Fruit fly (Drosophila melanogaster) whole organism, prepupa: ENCODE results near the gene Atx2.

ENCODE experiments used
- CG15336 ChIP-seq: fragments of 200-800 bp; sonication (Bioruptor generic); IDR thresholded peaks from 2 replicates; pipeline ENCODE4 v1.3.6; 2022; ENCODE audit warnings: missing biosample characterization, missing genetic modification characterization
- CG16779 ChIP-seq: fragments of 200-800 bp; sonication (Bioruptor generic); optimal IDR thresholded peaks from 3 replicates; lab custom pipeline; 2017; ENCODE audit warnings: missing biosample characterization, mild to moderate bottlenecking, missing genetic modification characterization
- CG3032 ChIP-seq: fragments of 200-800 bp; optimal IDR thresholded peaks from 2 replicates; lab custom pipeline; 2019; ENCODE audit warnings: missing biosample characterization, mild to moderate bottlenecking, missing genetic modification characterization, moderate library complexity
- CG6792 ChIP-seq: fragments of 200-800 bp; sonication (Bioruptor generic); optimal IDR thresholded peaks from 3 replicates; lab custom pipeline; 2016; ENCODE audit warnings: missing biosample characterization, missing genetic modification characterization
- CG8632 ChIP-seq: fragments of 200-800 bp; sonication (Bioruptor generic); optimal IDR thresholded peaks from 3 replicates; lab custom pipeline; 2016; ENCODE audit warnings: missing biosample characterization, missing genetic modification characterization
- CG9139 ChIP-seq: fragments of 200-800 bp; sonication (Bioruptor generic); optimal IDR thresholded peaks from 3 replicates; lab custom pipeline; 2017; ENCODE audit warnings: missing biosample characterization, mild to moderate bottlenecking, missing genetic modification characterization
- Sox14 ChIP-seq: fragments of 200-800 bp; sonication (Bioruptor generic); optimal IDR thresholded peaks from 3 replicates; lab custom pipeline; 2016; ENCODE audit warnings: missing biosample characterization, missing genetic modification characterization
- eg ChIP-seq: fragments of 200-800 bp; sonication (Bioruptor generic); IDR thresholded peaks from 3 replicates; pipeline ENCODE4 v1.3.6; 2022; ENCODE audit warnings: missing biosample characterization, missing genetic modification characterization
- esn ChIP-seq: fragments of 200-800 bp; sonication (Bioruptor generic); optimal IDR thresholded peaks from 2 replicates; lab custom pipeline; 2016; ENCODE audit warnings: missing biosample characterization, mild to moderate bottlenecking, missing genetic modification characterization, moderate library complexity
- fkh ChIP-seq: fragments of 200-800 bp; sonication (Bioruptor generic); optimal IDR thresholded peaks from 3 replicates; lab custom pipeline; 2017; ENCODE audit warnings: missing biosample characterization, mild to moderate bottlenecking, missing genetic modification characterization, moderate library complexity
- net ChIP-seq: fragments of 200-800 bp; sonication (Bioruptor generic); optimal IDR thresholded peaks from 3 replicates; lab custom pipeline; 2016; ENCODE audit warnings: missing biosample characterization, missing genetic modification characterization
- spab ChIP-seq: fragments of 200-800 bp; sonication (Bioruptor generic); optimal IDR thresholded peaks from 2 replicates; lab custom pipeline; 2017; ENCODE audit warnings: missing biosample characterization, mild to moderate bottlenecking, missing genetic modification characterization, missing genetic modification reagents
- svp ChIP-seq: fragments of 200-800 bp; sonication (Bioruptor generic); peaks from one replicate; lab custom pipeline; 2016; ENCODE audit warnings: missing biosample characterization, missing genetic modification characterization
- vri ChIP-seq: fragments of 200-800 bp; sonication (Bioruptor generic); optimal IDR thresholded peaks from 3 replicates; lab custom pipeline; 2016; ENCODE audit warnings: missing biosample characterization, mild to moderate bottlenecking, missing genetic modification characterization

DNA sequence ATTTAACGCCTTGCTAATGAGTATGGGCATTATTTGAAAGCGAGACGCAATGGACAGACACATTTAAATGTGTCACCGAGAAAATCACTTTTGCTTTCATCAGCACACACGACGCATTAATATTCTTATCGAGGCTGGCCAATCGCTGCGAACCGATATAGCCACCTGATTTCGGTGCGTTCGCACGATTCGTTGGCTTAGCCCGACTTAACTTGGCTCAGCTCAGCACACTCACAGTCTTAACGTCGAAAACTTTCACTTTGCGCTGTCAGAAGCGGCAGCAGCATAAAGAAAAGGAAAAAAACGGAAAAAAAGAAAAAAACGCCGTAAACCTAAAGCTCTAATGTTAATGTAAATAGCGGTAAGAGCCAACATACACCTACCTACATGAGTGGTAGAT is 22.1 kb downstream of the Atx2 start:
- TF ChIP-seq CG3032 (tag; lab: Kevin White, UChicago) = no peak
- no peak for TF ChIP-seq CG6792
- TF ChIP-seq fkh (GFP tag; lab: Kevin White, UChicago) = no peak
- no peak for TF ChIP-seq CG8632 (GFP tag; lab: Kevin White, UChicago)
- no peak for TF ChIP-seq vri (GFP tag; lab: Kevin White, UChicago)
- TF ChIP-seq spab = no peak
- no peak for TF ChIP-seq svp (GFP tag; lab: Kevin White, UChicago)
- TF ChIP-seq eg (GFP tag; lab: Robert Waterston, UW) = no peak
- no peak for TF ChIP-seq Sox14
- TF ChIP-seq CG9139 = no peak
- TF ChIP-seq net = no peak
- no peak for TF ChIP-seq CG16779
- TF ChIP-seq esn (GFP tag; lab: Kevin White, UChicago) = no peak
- no peak for TF ChIP-seq CG15336 (GFP tag; lab: Robert Waterston, UW)
